Fruit fly (Drosophila melanogaster) whole organism, prepupa: ENCODE measurements around the gene Hr96.

ENCODE experiments used
- CG3032 ChIP-seq: fragments of 200-800 bp; optimal IDR thresholded peaks from 2 replicates; lab custom pipeline; 2019; ENCODE audit warnings: missing biosample characterization, mild to moderate bottlenecking, missing genetic modification characterization, moderate library complexity
- CG4318 ChIP-seq: fragments of 200-800 bp; sonication (Bioruptor generic); optimal IDR thresholded peaks from 3 replicates; lab custom pipeline; 2017; ENCODE audit warnings: missing biosample characterization, mild to moderate bottlenecking, missing genetic modification characterization
- Met ChIP-seq: fragments of 200-800 bp; sonication (Bioruptor generic); optimal IDR thresholded peaks from 3 replicates; lab custom pipeline; 2016; ENCODE audit warnings: missing biosample characterization, missing genetic modification characterization
- OdsH ChIP-seq: fragments of 200-800 bp; sonication (Bioruptor generic); optimal IDR thresholded peaks from 3 replicates; lab custom pipeline; 2016; ENCODE audit warnings: missing biosample characterization, missing genetic modification characterization
- net ChIP-seq: fragments of 200-800 bp; sonication (Bioruptor generic); optimal IDR thresholded peaks from 3 replicates; lab custom pipeline; 2016; ENCODE audit warnings: missing biosample characterization, missing genetic modification characterization
- ss ChIP-seq, 2 experiments: fragments of 200-800 bp; sonication (Bioruptor generic); optimal IDR thresholded peaks; 2 replicates in 1 of 2; 3 replicates in 1 of 2; lab custom pipeline; 2017 to 2018; ENCODE audit warnings: mild to moderate bottlenecking in 2 of 2, missing biosample characterization in 2 of 2, missing genetic modification characterization in 2 of 2, moderate library complexity in 1 of 2
- svp ChIP-seq: fragments of 200-800 bp; sonication (Bioruptor generic); peaks from one replicate; lab custom pipeline; 2016; ENCODE audit warnings: missing biosample characterization, missing genetic modification characterization

DNA sequence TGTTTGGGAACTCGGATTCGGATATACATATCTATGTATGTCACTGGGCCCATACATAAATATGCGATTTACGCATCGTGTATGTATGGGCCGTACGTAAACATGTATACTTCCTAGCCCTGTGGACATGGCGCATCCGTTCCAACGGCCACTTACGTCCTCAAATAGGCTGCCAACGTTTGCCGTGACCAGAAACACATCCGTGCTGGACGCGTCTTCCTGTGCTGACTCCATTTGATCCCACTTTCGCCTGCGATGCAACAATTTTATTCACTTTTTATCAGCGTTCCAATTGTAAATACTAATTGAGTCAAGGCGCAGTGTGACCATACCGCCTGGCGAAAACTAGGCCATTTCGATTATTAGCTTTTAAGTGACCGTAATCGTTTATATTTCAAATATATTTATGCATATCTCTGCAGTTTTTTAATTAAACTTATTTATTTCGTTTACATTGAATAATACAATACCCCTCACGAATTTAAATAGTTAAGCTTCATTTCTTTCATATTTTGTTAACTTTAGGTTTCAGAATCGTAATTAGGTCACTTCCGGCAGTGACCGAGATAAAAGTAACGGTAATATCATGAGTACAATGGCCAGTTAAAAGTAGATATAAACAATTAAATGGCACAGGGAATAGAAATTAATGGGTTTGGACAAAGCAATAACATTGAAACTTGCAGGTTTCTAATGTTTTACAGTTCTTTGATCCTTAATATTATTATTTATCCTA, 19.9 kb downstream of the Hr96 start, which contains the start of gene 5PtaseI:
- no peak for TF ChIP-seq CG4318 (GFP tag; lab: Kevin White, UChicago)
- TF ChIP-seq net (GFP tag; lab: Kevin White, UChicago) = no peak
- TF ChIP-seq CG3032 = no peak
- TF ChIP-seq OdsH (GFP tag; lab: Kevin White, UChicago) = no peak
- TF ChIP-seq Met = no peak
- TF ChIP-seq svp (GFP tag; lab: Kevin White, UChicago) = no peak
- TF ChIP-seq ss (GFP tag; optimal IDR thresholded peaks at IDR 0.05; lab: Kevin White, UChicago) = no peak
